Fruit fly (Drosophila melanogaster) whole organism, embryonic: ENCODE data around the gene Lcp65Aa.
A peak's percentile ranks its signal among the peaks of the same experiment; 100 is the strongest.

Source experiments
- Aef1 ChIP-seq: fragments of 200-800 bp; sonication (Bioruptor generic); IDR thresholded peaks from 3 replicates; pipeline ENCODE4 v1.3.6; 2022; ENCODE audit warnings: missing biosample characterization, missing genetic modification characterization
- Atf3 ChIP-seq: fragments of 200-800 bp; sonication (Bioruptor generic); optimal IDR thresholded peaks from 3 replicates; lab custom pipeline; 2016; ENCODE audit warnings: missing biosample characterization, missing genetic modification characterization
- Bdp1 ChIP-seq: fragments of 200-800 bp; sonication (Bioruptor generic); optimal IDR thresholded peaks from 3 replicates; lab custom pipeline; 2016; ENCODE audit warnings: missing biosample characterization, missing genetic modification characterization
- CG1024 ChIP-seq: fragments of 200-800 bp; sonication (Bioruptor generic); IDR thresholded peaks from 2 replicates; pipeline ENCODE4 v1.3.6; 2022; ENCODE audit warnings: missing biosample characterization, missing genetic modification characterization
- CG11085 ChIP-seq: fragments of 200-800 bp; sonication (Bioruptor generic); IDR thresholded peaks from 2 replicates; pipeline ENCODE4 v1.3.6; 2022; ENCODE audit warnings: missing biosample characterization, missing genetic modification characterization
- CG11398 ChIP-seq: fragments of 200-800 bp; sonication (Bioruptor generic); optimal IDR thresholded peaks from 2 replicates; lab custom pipeline; 2016; ENCODE audit warnings: missing biosample characterization, missing genetic modification characterization
- CG11504 ChIP-seq: fragments of 200-800 bp; sonication (Bioruptor generic); optimal IDR thresholded peaks from 3 replicates; lab custom pipeline; 2019; ENCODE audit warnings: missing biosample characterization, mild to moderate bottlenecking, missing genetic modification characterization, moderate library complexity
- CG12071 ChIP-seq: fragments of 200-800 bp; sonication (Bioruptor generic); optimal IDR thresholded peaks from 3 replicates; lab custom pipeline; 2018; ENCODE audit warnings: missing biosample characterization, mild to moderate bottlenecking, missing genetic modification characterization
- CG12104 ChIP-seq: fragments of 200-800 bp; sonication (Bioruptor generic); optimal IDR thresholded peaks from 3 replicates; lab custom pipeline; 2016; ENCODE audit warnings: missing biosample characterization, missing genetic modification characterization
- CG13624 ChIP-seq: fragments of 200-800 bp; sonication (Bioruptor generic); optimal IDR thresholded peaks from 2 replicates; lab custom pipeline; 2016; ENCODE audit warnings: missing biosample characterization, missing genetic modification characterization
- CG1529 ChIP-seq: fragments of 200-800 bp; sonication (Bioruptor generic); optimal IDR thresholded peaks from 3 replicates; lab custom pipeline; 2018; ENCODE audit warnings: missing biosample characterization, missing genetic modification characterization
- CG16779 ChIP-seq: fragments of 200-800 bp; sonication (Bioruptor generic); IDR thresholded peaks from 2 replicates; pipeline ENCODE4 v1.3.6; 2022; ENCODE audit warnings: missing biosample characterization, missing genetic modification characterization
- CG17829 ChIP-seq: fragments of 200-800 bp; optimal IDR thresholded peaks from 2 replicates; lab custom pipeline; 2019; ENCODE audit warnings: missing biosample characterization, mild to moderate bottlenecking, missing genetic modification characterization, moderate library complexity
- CG4424 ChIP-seq: fragments of 200-800 bp; sonication (Bioruptor generic); optimal IDR thresholded peaks from 3 replicates; lab custom pipeline; 2016; ENCODE audit warnings: missing biosample characterization, missing genetic modification characterization
- CG4820 ChIP-seq: fragments of 200-800 bp; sonication (Bioruptor generic); optimal IDR thresholded peaks from 3 replicates; lab custom pipeline; 2016; ENCODE audit warnings: missing biosample characterization, missing genetic modification characterization
- CG6175 ChIP-seq: fragments of 200-800 bp; sonication (Bioruptor generic); IDR thresholded peaks from 3 replicates; pipeline ENCODE4 v1.3.6; 2022; ENCODE audit warnings: missing biosample characterization, missing genetic modification characterization
- CG7745 ChIP-seq: fragments of 200-800 bp; sonication (Bioruptor generic); optimal IDR thresholded peaks from 2 replicates; lab custom pipeline; 2018; ENCODE audit warnings: missing biosample characterization, mild to moderate bottlenecking, missing genetic modification characterization, moderate library complexity
- CG7786 ChIP-seq: fragments of 200-800 bp; sonication (Bioruptor generic); optimal IDR thresholded peaks from 2 replicates; lab custom pipeline; 2016; ENCODE audit warnings: missing biosample characterization, missing genetic modification characterization
- CG7928 ChIP-seq: fragments of 200-800 bp; sonication (Bioruptor generic); optimal IDR thresholded peaks from 2 replicates; lab custom pipeline; 2017; ENCODE audit warnings: missing biosample characterization, mild to moderate bottlenecking, missing genetic modification characterization
- Chrac-16 ChIP-seq: fragments of 200-800 bp; sonication (Bioruptor generic); optimal IDR thresholded peaks from 3 replicates; lab custom pipeline; 2016; ENCODE audit warnings: missing biosample characterization, missing genetic modification characterization
- CkIIα-i1 ChIP-seq: fragments of 200-800 bp; sonication (Bioruptor generic); IDR thresholded peaks from 2 replicates; pipeline ENCODE4 v1.3.6; 2022; ENCODE audit warnings: missing biosample characterization, missing genetic modification characterization
- HmgZ ChIP-seq: fragments of 200-800 bp; sonication (Bioruptor generic); optimal IDR thresholded peaks from 2 replicates; lab custom pipeline; 2018; ENCODE audit warnings: missing biosample characterization, mild to moderate bottlenecking, missing genetic modification characterization
- Max ChIP-seq: fragments of 200-800 bp; sonication (Bioruptor generic); optimal IDR thresholded peaks from 2 replicates; lab custom pipeline; 2016; ENCODE audit warnings: missing biosample characterization, mild to moderate bottlenecking, missing genetic modification characterization
- NK7.1 ChIP-seq: fragments of 200-800 bp; sonication (Bioruptor generic); optimal IDR thresholded peaks from 3 replicates; lab custom pipeline; 2016; ENCODE audit warnings: missing biosample characterization, missing genetic modification characterization
- Rfx ChIP-seq: fragments of 200-800 bp; sonication (Bioruptor generic); IDR thresholded peaks from 2 replicates; pipeline ENCODE4 v1.3.6; 2022; ENCODE audit warnings: missing biosample characterization, missing genetic modification characterization
- Scr ChIP-seq: fragments of 200-800 bp; sonication (Bioruptor generic); IDR thresholded peaks from 2 replicates; pipeline ENCODE4 v1.3.6; 2022; ENCODE audit warnings: missing biosample characterization, missing genetic modification characterization; ENCODE audit not compliant: partially characterized antibody
- Spps ChIP-seq: fragments of 200-800 bp; sonication (Bioruptor generic); optimal IDR thresholded peaks from 2 replicates; lab custom pipeline; 2018; ENCODE audit warnings: missing biosample characterization, mild to moderate bottlenecking, missing genetic modification characterization
- Ssrp ChIP-seq: fragments of 200-800 bp; sonication (Bioruptor generic); optimal IDR thresholded peaks from 2 replicates; lab custom pipeline; 2018; ENCODE audit warnings: missing biosample characterization, mild to moderate bottlenecking, missing genetic modification characterization, moderate library complexity
- TFAM ChIP-seq: fragments of 200-800 bp; sonication (Bioruptor generic); optimal IDR thresholded peaks from 2 replicates; lab custom pipeline; 2017; ENCODE audit warnings: missing biosample characterization, missing genetic modification characterization, inconsistent platforms
- Tbp ChIP-seq: fragments of >200 bp; optimal IDR thresholded peaks from 2 replicates; lab custom pipeline; 2018; ENCODE audit warnings: missing biosample characterization, missing genetic modification characterization
- Trl ChIP-seq, 3 experiments: fragments of >200 bp in 2 of 3; fragments of 200-800 bp in 1 of 3; sonication (Bioruptor generic) in 1 of 3; optimal IDR thresholded peaks; 2 replicates in 1 of 3; 3 replicates in 2 of 3; lab custom pipeline; 2016 to 2017; ENCODE audit warnings: missing biosample characterization in 1 of 3, missing genetic modification characterization in 1 of 3
- Xbp1 ChIP-seq: fragments of 200-800 bp; sonication (Bioruptor generic); optimal IDR thresholded peaks from 3 replicates; lab custom pipeline; 2016; ENCODE audit warnings: missing biosample characterization, mild to moderate bottlenecking, missing genetic modification characterization
- al ChIP-seq: fragments of 200-800 bp; sonication (Bioruptor generic); IDR thresholded peaks from 2 replicates; pipeline ENCODE4 v1.3.6; 2022; ENCODE audit warnings: missing biosample characterization, missing genetic modification characterization
- ase ChIP-seq: fragments of 200-800 bp; sonication (Bioruptor generic); IDR thresholded peaks from 3 replicates; pipeline ENCODE4 v1.3.6; 2022; ENCODE audit warnings: missing biosample characterization, missing genetic modification characterization
- ato ChIP-seq: fragments of 200-800 bp; sonication (Bioruptor generic); IDR thresholded peaks from 2 replicates; pipeline ENCODE4 v1.3.6; 2022; ENCODE audit warnings: missing biosample characterization, missing genetic modification characterization; ENCODE audit not compliant: partially characterized antibody
- cato ChIP-seq: fragments of 200-800 bp; sonication (Bioruptor generic); optimal IDR thresholded peaks from 2 replicates; lab custom pipeline; 2016; ENCODE audit warnings: missing biosample characterization, missing genetic modification characterization, borderline replicate concordance
- cg ChIP-seq: fragments of 200-800 bp; sonication (Bioruptor generic); optimal IDR thresholded peaks from 3 replicates; lab custom pipeline; 2019; ENCODE audit warnings: missing biosample characterization, mild to moderate bottlenecking, missing genetic modification characterization, moderate library complexity
- cwo ChIP-seq: fragments of 200-800 bp; sonication (Bioruptor generic); optimal IDR thresholded peaks from 3 replicates; lab custom pipeline; 2017; ENCODE audit warnings: missing biosample characterization, missing genetic modification characterization, mild to moderate bottlenecking, moderate library complexity, missing genetic modification reagents
- grn ChIP-seq: fragments of 200-800 bp; sonication (Bioruptor generic); optimal IDR thresholded peaks from 3 replicates; lab custom pipeline; 2017; ENCODE audit warnings: missing biosample characterization, missing genetic modification characterization
- gsb-n ChIP-seq: fragments of 200-800 bp; sonication (Bioruptor generic); optimal IDR thresholded peaks from 3 replicates; lab custom pipeline; 2018; ENCODE audit warnings: missing biosample characterization, mild to moderate bottlenecking, missing genetic modification characterization
- hth ChIP-seq: fragments of >200 bp; optimal IDR thresholded peaks from 2 replicates; lab custom pipeline; 2017; ENCODE audit warnings: inconsistent platforms
- inv ChIP-seq: fragments of 200-800 bp; sonication (Bioruptor generic); IDR thresholded peaks from 2 replicates; pipeline ENCODE4 v1.3.6; 2022; ENCODE audit warnings: missing biosample characterization, missing genetic modification characterization; ENCODE audit not compliant: partially characterized antibody
- klu ChIP-seq: fragments of 200-800 bp; sonication (Bioruptor generic); IDR thresholded peaks from 2 replicates; pipeline ENCODE4 v1.3.6; 2022; ENCODE audit warnings: missing biosample characterization, missing genetic modification characterization
- onecut ChIP-seq: fragments of 200-800 bp; sonication (Bioruptor generic); IDR thresholded peaks from 2 replicates; pipeline ENCODE4 v1.3.6; 2022; ENCODE audit warnings: missing biosample characterization, missing genetic modification characterization
- pb ChIP-seq: fragments of 200-800 bp; sonication (Bioruptor generic); optimal IDR thresholded peaks from 3 replicates; lab custom pipeline; 2016; ENCODE audit warnings: missing biosample characterization, missing genetic modification characterization
- seq ChIP-seq: fragments of 200-800 bp; sonication (Bioruptor generic); IDR thresholded peaks from 2 replicates; pipeline ENCODE4 v1.3.6; 2022; ENCODE audit warnings: missing biosample characterization, missing genetic modification characterization
- sima ChIP-seq: fragments of 200-800 bp; sonication (Bioruptor generic); optimal IDR thresholded peaks from 2 replicates; lab custom pipeline; 2016; ENCODE audit warnings: missing biosample characterization, missing genetic modification characterization
- trh ChIP-seq: fragments of 200-800 bp; sonication (Bioruptor generic); optimal IDR thresholded peaks from 2 replicates; lab custom pipeline; 2016; ENCODE audit warnings: missing biosample characterization, missing genetic modification characterization
- twi ChIP-seq: fragments of 200-800 bp; optimal IDR thresholded peaks from 2 replicates; lab custom pipeline; 2019; ENCODE audit warnings: missing biosample characterization, mild to moderate bottlenecking, missing genetic modification characterization, moderate library complexity
- zen ChIP-seq: fragments of 200-800 bp; sonication (Bioruptor generic); optimal IDR thresholded peaks from 3 replicates; lab custom pipeline; 2018; ENCODE audit warnings: missing biosample characterization, mild to moderate bottlenecking, missing genetic modification characterization, moderate library complexity

The Lcp65Aa gene

dm6 chr3L:6184884-6185438 is 33.9 kb downstream of the Lcp65Aa start, which contains the start of the genes D19B and CG43293 (continued):
- TF ChIP-seq ato (GFP tag; lab: Robert Waterston, UW) (peak; percentile 62), seq (GFP tag; lab: Robert Waterston, UW) (peak; percentile 78), sima (peak; percentile 23), Trl (optimal IDR thresholded peaks at IDR 0.05; lab: Kevin White, UChicago) (no peak), Trl (GFP tag; optimal IDR thresholded peaks at IDR 0.05; lab: Kevin White, UChicago) (peak; percentile 87), twi (tag; lab: Kevin White, UChicago) (peak; percentile 70), cg (GFP tag; lab: Kevin White, UChicago) (peak; percentile 97), CG11504 (tag; lab: Kevin White, UChicago) (peak; percentile 87), CG12071 (GFP tag; lab: Kevin White, UChicago) (peak; percentile 88), Ssrp (tag; lab: Kevin White, UChicago) (peak; percentile 81), gsb-n (tag; lab: Kevin White, UChicago) (peak; percentile 82), Xbp1 (GFP tag; lab: Kevin White, UChicago) (peak; percentile 94), CG1529 (GFP tag; lab: Kevin White, UChicago) (peak; percentile 72), Scr (GFP tag; lab: Robert Waterston, UW) (peak; percentile 53; the same call in 1 of the 2 replicates), Rfx (GFP tag; lab: Robert Waterston, UW) (peak; percentile 97), CG13624 (GFP tag; lab: Kevin White, UChicago) (peak; percentile 90), Max (GFP tag; lab: Kevin White, UChicago) (peak; percentile 78), CG17829 (tag; lab: Kevin White, UChicago) (peak; percentile 89), trh (GFP tag; lab: Kevin White, UChicago) (peak; percentile 83), CkIIα-i1 (GFP tag; lab: Robert Waterston, UW) (peak; percentile 43; the same call in 1 of the 2 replicates), CG16779 (GFP tag; lab: Robert Waterston, UW) (peak; percentile 89), CG6175 (peak; percentile 86; the same call in 2 of the 3 replicates), Bdp1 (GFP tag; lab: Kevin White, UChicago) (peak; percentile 52), CG11398 (GFP tag; lab: Kevin White, UChicago) (peak; percentile 64), Spps (peak; percentile 74), CG4820 (GFP tag; lab: Kevin White, UChicago) (peak; percentile 69), CG11085 (peak; percentile 88), cato (GFP tag; lab: Kevin White, UChicago) (peak; percentile 80), onecut (GFP tag; lab: Robert Waterston, UW) (peak; percentile 91), hth (no peak), inv (GFP tag; lab: Robert Waterston, UW) (0 out of 2 replicates have a peak, but pooled peaks have one; percentile 14), CG7928 (peak; percentile 61), HmgZ (tag; lab: Kevin White, UChicago) (peak; percentile 92), NK7.1 (peak; percentile 73), pb (GFP tag; lab: Kevin White, UChicago) (peak; percentile 80), zen (tag; lab: Kevin White, UChicago) (peak; percentile 77), CG7786 (GFP tag; lab: Kevin White, UChicago) (peak; percentile 84), grn (no peak), Chrac-16 (GFP tag; lab: Kevin White, UChicago) (peak; percentile 91), CG4424 (peak; percentile 88), al (peak; percentile 83), ase (GFP tag; lab: Robert Waterston, UW) (peak; percentile 92), Atf3 (peak; percentile 77), klu (GFP tag; lab: Robert Waterston, UW) (peak; percentile 92), Aef1 (GFP tag; lab: Robert Waterston, UW) (peak; percentile 88), TFAM (GFP tag; lab: Kevin White, UChicago) (peak; percentile 47), cwo (GFP tag; lab: Kevin White, UChicago) (peak; percentile 81), CG1024 (GFP tag; lab: Robert Waterston, UW) (peak; percentile 86), CG12104 (GFP tag; lab: Kevin White, UChicago) (peak; percentile 74), CG7745 (tag; lab: Kevin White, UChicago) (no peak), Tbp (no peak)
